Fruit fly (Drosophila melanogaster) whole organism, embryonic: ENCODE measurements around the gene Tfb5.

Source experiments
- Awh ChIP-seq: fragments of 200-800 bp; sonication (Bioruptor generic); IDR thresholded peaks from 2 replicates; pipeline ENCODE4, ENCODE4 v1.3.6; 2022; ENCODE audit warnings: missing biosample characterization, missing genetic modification characterization
- B-H1 ChIP-seq: fragments of 200-800 bp; sonication (Bioruptor generic); IDR thresholded peaks from 3 replicates; pipeline ENCODE4 v1.3.6; 2022; ENCODE audit warnings: missing biosample characterization, missing genetic modification characterization
- CG12155 ChIP-seq: fragments of 200-800 bp; sonication (Bioruptor generic); optimal IDR thresholded peaks from 3 replicates; lab custom pipeline; 2016; ENCODE audit warnings: missing biosample characterization, missing genetic modification characterization
- CG15073 ChIP-seq: fragments of 200-800 bp; sonication (Bioruptor generic); optimal IDR thresholded peaks from 2 replicates; lab custom pipeline; 2016; ENCODE audit warnings: missing biosample characterization, missing genetic modification characterization
- CG15269 ChIP-seq: fragments of 200-800 bp; sonication (Bioruptor generic); optimal IDR thresholded peaks from 2 replicates; lab custom pipeline; 2018; ENCODE audit warnings: missing biosample characterization, mild to moderate bottlenecking, missing genetic modification characterization, moderate library complexity
- CG16813 ChIP-seq: fragments of 200-800 bp; sonication (Bioruptor generic); IDR thresholded peaks from 3 replicates; pipeline ENCODE4 v1.3.6; 2022; ENCODE audit warnings: missing biosample characterization, missing genetic modification characterization; ENCODE audit not compliant: partially characterized antibody
- CG2875 ChIP-seq: fragments of 200-800 bp; sonication (Bioruptor generic); optimal IDR thresholded peaks from 2 replicates; lab custom pipeline; 2017; ENCODE audit warnings: missing biosample characterization, mild to moderate bottlenecking, missing genetic modification characterization, missing genetic modification reagents
- CG32532 ChIP-seq: fragments of 200-800 bp; sonication (Bioruptor generic); IDR thresholded peaks from 2 replicates; pipeline ENCODE4 v1.3.6; 2022; ENCODE audit warnings: missing biosample characterization, missing genetic modification characterization
- CG33557 ChIP-seq: fragments of 200-800 bp; sonication (Bioruptor generic); optimal IDR thresholded peaks from 2 replicates; lab custom pipeline; 2019; ENCODE audit warnings: missing biosample characterization, mild to moderate bottlenecking, missing genetic modification characterization, moderate library complexity
- CG5953 ChIP-seq: fragments of 200-800 bp; sonication (Bioruptor generic); IDR thresholded peaks from 2 replicates; pipeline ENCODE4 v1.3.6; 2022; ENCODE audit warnings: missing biosample characterization, missing genetic modification characterization
- CG6791 ChIP-seq: fragments of 200-800 bp; sonication (Bioruptor generic); IDR thresholded peaks from 3 replicates; pipeline ENCODE4 v1.3.6; 2022; ENCODE audit warnings: missing biosample characterization, missing genetic modification characterization; ENCODE audit not compliant: partially characterized antibody
- CG7357 ChIP-seq: fragments of 200-800 bp; sonication (Bioruptor generic); IDR thresholded peaks from 3 replicates; pipeline ENCODE4 v1.3.6; 2022; ENCODE audit warnings: missing biosample characterization, missing genetic modification characterization
- CG7372 ChIP-seq: fragments of 200-800 bp; sonication (Bioruptor generic); IDR thresholded peaks from 2 replicates; pipeline ENCODE4 v1.3.6; 2022; ENCODE audit warnings: missing biosample characterization, missing genetic modification characterization
- CG9215 ChIP-seq: fragments of 200-800 bp; sonication (Bioruptor generic); IDR thresholded peaks from 2 replicates; pipeline ENCODE4 v1.3.6; 2022; ENCODE audit warnings: missing biosample characterization, missing genetic modification characterization
- CG9797 ChIP-seq: fragments of 200-800 bp; sonication (Bioruptor generic); optimal IDR thresholded peaks from 3 replicates; lab custom pipeline; 2018; ENCODE audit warnings: missing biosample characterization, mild to moderate bottlenecking, missing genetic modification characterization
- CG9817 ChIP-seq: fragments of 200-800 bp; sonication (Bioruptor generic); optimal IDR thresholded peaks from 2 replicates; lab custom pipeline; 2018; ENCODE audit warnings: missing biosample characterization, mild to moderate bottlenecking, missing genetic modification characterization, moderate library complexity
- D19B ChIP-seq: fragments of 200-800 bp; sonication (Bioruptor generic); optimal IDR thresholded peaks from 2 replicates; lab custom pipeline; 2017; ENCODE audit warnings: missing biosample characterization, mild to moderate bottlenecking, missing genetic modification characterization
- E2f2 ChIP-seq: fragments of 200-800 bp; sonication (Bioruptor generic); IDR thresholded peaks from 2 replicates; pipeline ENCODE4 v1.3.6; 2022; ENCODE audit warnings: missing biosample characterization, missing genetic modification characterization
- Hr51 ChIP-seq, 2 experiments: fragments of 200-800 bp; sonication (Bioruptor generic); optimal IDR thresholded peaks; 2 replicates in 1 of 2; 3 replicates in 1 of 2; lab custom pipeline; 2016 to 2018; ENCODE audit warnings: missing biosample characterization in 2 of 2, missing genetic modification characterization in 2 of 2, mild to moderate bottlenecking in 1 of 2, moderate library complexity in 1 of 2
- Lhr ChIP-seq: fragments of 200-800 bp; sonication (Bioruptor generic); optimal IDR thresholded peaks from 3 replicates; lab custom pipeline; 2017; ENCODE audit warnings: mild to moderate bottlenecking, missing biosample characterization, missing genetic modification reagents, missing genetic modification characterization
- Mad ChIP-seq: fragments of 200-800 bp; sonication (Bioruptor generic); optimal IDR thresholded peaks from 2 replicates; lab custom pipeline; 2016; ENCODE audit warnings: missing biosample characterization, missing genetic modification characterization
- Med ChIP-seq: fragments of 200-800 bp; sonication (Bioruptor generic); peaks from one replicate; lab custom pipeline; 2016; ENCODE audit warnings: missing biosample characterization, missing genetic modification characterization, mild to moderate bottlenecking, inconsistent platforms, moderate library complexity
- Mes4 ChIP-seq: fragments of 200-800 bp; sonication (Bioruptor generic); optimal IDR thresholded peaks from 2 replicates; lab custom pipeline; 2016; ENCODE audit warnings: missing biosample characterization, missing genetic modification characterization
- Nf-YA ChIP-seq: fragments of 200-800 bp; sonication (Bioruptor generic); IDR thresholded peaks from 2 replicates; pipeline ENCODE4 v1.3.6; 2022; ENCODE audit warnings: missing biosample characterization, missing genetic modification characterization
- Nf-YC ChIP-seq: fragments of 200-800 bp; optimal IDR thresholded peaks from 3 replicates; lab custom pipeline; 2019; ENCODE audit warnings: missing biosample characterization, mild to moderate bottlenecking, missing genetic modification characterization, moderate library complexity
- Taf1 ChIP-seq: fragments of 200-800 bp; sonication (Bioruptor generic); IDR thresholded peaks from 2 replicates; pipeline ENCODE4 v1.3.6; 2022; ENCODE audit warnings: missing biosample characterization, missing genetic modification characterization
- Tbp ChIP-seq: fragments of >200 bp; optimal IDR thresholded peaks from 2 replicates; lab custom pipeline; 2018; ENCODE audit warnings: missing biosample characterization, missing genetic modification characterization
- Usf ChIP-seq: fragments of 200-800 bp; sonication (Bioruptor generic); optimal IDR thresholded peaks from 2 replicates; lab custom pipeline; 2017; ENCODE audit warnings: missing genotype, missing biosample characterization, missing genetic modification characterization
- Vsx1 ChIP-seq: fragments of 200-800 bp; sonication (Bioruptor generic); optimal IDR thresholded peaks from 2 replicates; lab custom pipeline; 2017; ENCODE audit warnings: missing biosample characterization, mild to moderate bottlenecking, missing genetic modification characterization, missing genetic modification reagents
- amos ChIP-seq: fragments of 200-800 bp; sonication (Bioruptor generic); IDR thresholded peaks from 2 replicates; pipeline ENCODE4 v1.3.6; 2022; ENCODE audit warnings: missing biosample characterization, missing genetic modification characterization; ENCODE audit not compliant: partially characterized antibody
- ato ChIP-seq: fragments of 200-800 bp; sonication (Bioruptor generic); IDR thresholded peaks from 2 replicates; pipeline ENCODE4 v1.3.6; 2022; ENCODE audit warnings: missing biosample characterization, missing genetic modification characterization; ENCODE audit not compliant: partially characterized antibody
- dm ChIP-seq: fragments of 200-800 bp; sonication (Bioruptor generic); optimal IDR thresholded peaks from 3 replicates; lab custom pipeline; 2016; ENCODE audit warnings: missing biosample characterization, missing genetic modification characterization
- esg ChIP-seq: fragments of 200-800 bp; sonication (Bioruptor generic); conservative IDR thresholded peaks from 2 replicates; pipeline ENCODE4 v1.3.6; 2022; ENCODE audit warnings: missing biosample characterization, missing genetic modification characterization
- fd102C ChIP-seq: fragments of 200-800 bp; sonication (Bioruptor generic); optimal IDR thresholded peaks from 2 replicates; lab custom pipeline; 2018; ENCODE audit warnings: missing biosample characterization, mild to moderate bottlenecking, missing genetic modification characterization, moderate library complexity
- ftz-f1 ChIP-seq: fragments of 200-800 bp; sonication (Bioruptor generic); optimal IDR thresholded peaks from 2 replicates; lab custom pipeline; 2016; ENCODE audit warnings: missing biosample characterization, missing genetic modification characterization
- kni ChIP-seq: fragments of 200-800 bp; sonication (Bioruptor generic); optimal IDR thresholded peaks from 3 replicates; lab custom pipeline; 2017; ENCODE audit warnings: mild to moderate bottlenecking, missing biosample characterization, missing genetic modification reagents, missing genetic modification characterization
- lbe ChIP-seq: fragments of 200-800 bp; sonication (Bioruptor generic); optimal IDR thresholded peaks from 2 replicates; lab custom pipeline; 2016; ENCODE audit warnings: missing biosample characterization, mild to moderate bottlenecking, missing genetic modification characterization
- lilli ChIP-seq: fragments of 200-800 bp; sonication (Bioruptor generic); optimal IDR thresholded peaks from 3 replicates; lab custom pipeline; 2016; ENCODE audit warnings: missing biosample characterization, missing genetic modification characterization
- mirr ChIP-seq: fragments of 200-800 bp; sonication (Bioruptor generic); optimal IDR thresholded peaks from 3 replicates; lab custom pipeline; 2018; ENCODE audit warnings: missing biosample characterization, mild to moderate bottlenecking, missing genetic modification characterization
- otp ChIP-seq: fragments of 200-800 bp; sonication (Bioruptor generic); IDR thresholded peaks from 3 replicates; pipeline ENCODE4, ENCODE4 v1.3.6; 2022; ENCODE audit warnings: missing biosample characterization, missing genetic modification characterization
- p53 ChIP-seq: fragments of 200-800 bp; sonication (Bioruptor generic); optimal IDR thresholded peaks from 2 replicates; lab custom pipeline; 2016; ENCODE audit warnings: missing biosample characterization, missing genetic modification characterization
- pb ChIP-seq: fragments of 200-800 bp; sonication (Bioruptor generic); optimal IDR thresholded peaks from 3 replicates; lab custom pipeline; 2016; ENCODE audit warnings: missing biosample characterization, missing genetic modification characterization
- pfk ChIP-seq: fragments of 200-800 bp; sonication (Bioruptor generic); optimal IDR thresholded peaks from 2 replicates; lab custom pipeline; 2018; ENCODE audit warnings: missing biosample characterization, mild to moderate bottlenecking, missing genetic modification characterization, moderate library complexity
- pnt ChIP-seq: fragments of 200-800 bp; sonication (Bioruptor generic); optimal IDR thresholded peaks from 3 replicates; lab custom pipeline; 2016; ENCODE audit warnings: missing biosample characterization, missing genetic modification characterization
- run ChIP-seq: fragments of 200-800 bp; sonication (Bioruptor generic); optimal IDR thresholded peaks from 3 replicates; lab custom pipeline; 2018; ENCODE audit warnings: missing biosample characterization, mild to moderate bottlenecking, missing genetic modification characterization
- shn ChIP-seq: fragments of 200-800 bp; sonication (Bioruptor generic); optimal IDR thresholded peaks from 3 replicates; lab custom pipeline; 2016; ENCODE audit warnings: missing biosample characterization, missing genetic modification characterization
- sisA ChIP-seq: fragments of 200-800 bp; sonication (Bioruptor generic); IDR thresholded peaks from 2 replicates; pipeline ENCODE4 v1.3.6; 2022; ENCODE audit warnings: missing biosample characterization, missing genetic modification characterization
- slp2 ChIP-seq: fragments of 200-800 bp; sonication (Bioruptor generic); optimal IDR thresholded peaks from 2 replicates; lab custom pipeline; 2016; ENCODE audit warnings: missing biosample characterization, missing genetic modification characterization
- trh ChIP-seq: fragments of 200-800 bp; sonication (Bioruptor generic); optimal IDR thresholded peaks from 2 replicates; lab custom pipeline; 2016; ENCODE audit warnings: missing biosample characterization, missing genetic modification characterization

Tfb5 gene

DNA sequence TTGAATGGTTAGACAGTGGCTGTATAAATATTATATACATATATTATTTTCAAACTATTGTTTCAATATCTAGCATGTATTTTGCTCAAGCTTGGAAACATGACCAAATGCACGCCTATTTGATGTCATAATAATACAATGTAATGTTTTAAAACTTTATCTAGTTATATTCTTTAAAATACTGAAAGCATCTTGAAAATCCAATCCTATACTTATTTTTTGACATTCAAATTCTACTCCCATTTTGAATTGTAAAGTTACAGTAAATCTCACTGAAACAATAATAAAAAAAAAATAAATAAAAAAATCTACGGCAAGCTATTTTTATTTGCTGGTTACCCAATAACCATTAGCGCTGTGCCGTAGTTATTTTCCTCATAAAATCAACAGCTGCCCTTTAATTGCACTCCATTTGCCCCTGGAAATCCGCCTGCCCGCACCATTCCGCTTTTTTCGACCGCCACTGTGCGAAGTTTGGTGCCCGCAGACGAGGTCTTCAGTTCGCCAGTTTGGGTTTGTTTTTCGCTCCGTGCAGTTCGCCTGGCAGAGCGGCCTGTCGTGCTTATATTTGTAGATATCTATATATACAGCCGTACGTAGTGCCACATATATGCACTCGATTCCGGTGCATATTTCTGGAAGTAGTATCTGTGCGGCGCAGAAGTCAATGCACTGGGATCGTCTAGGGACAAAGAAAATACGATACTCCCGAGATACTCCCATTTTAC, 34.4 kb upstream of the Tfb5 start (continued):
- TF ChIP-seq amos (GFP tag; lab: Robert Waterston, UW), result no peak
- peak; percentile 49; the same call in 1 of the 2 replicates for TF ChIP-seq CG5953 (GFP tag; lab: Robert Waterston, UW)
- TF ChIP-seq CG9817 (tag; lab: Kevin White, UChicago), result no peak
- peak; percentile 7 to 73 for TF ChIP-seq Hr51 (GFP tag; optimal IDR thresholded peaks at IDR 0.05; lab: Kevin White, UChicago)
- TF ChIP-seq Mes4 (GFP tag; lab: Kevin White, UChicago), result no peak
- TF ChIP-seq CG15269 (tag; lab: Kevin White, UChicago), result peak; percentile 72
- no peak for TF ChIP-seq ato
- peak; percentile 22 for TF ChIP-seq pnt (GFP tag; lab: Kevin White, UChicago)
- peak; percentile 35; the same call in 1 of the 2 replicates for TF ChIP-seq sisA
- TF ChIP-seq Med (GFP tag; lab: Kevin White, UChicago), result peak; percentile 92
- 0 out of 2 replicates have a peak, but pooled peaks have one; percentile 13 for TF ChIP-seq esg (GFP tag; lab: Robert Waterston, UW)
- peak; percentile 43 for TF ChIP-seq Nf-YC (tag; lab: Kevin White, UChicago)
- no peak for TF ChIP-seq CG16813 (GFP tag; lab: Robert Waterston, UW)
- peak; percentile 30 for TF ChIP-seq Vsx1 (GFP tag; lab: Kevin White, UChicago)
- peak; percentile 31 for TF ChIP-seq CG12155 (GFP tag; lab: Kevin White, UChicago)
- TF ChIP-seq p53 (GFP tag; lab: Kevin White, UChicago), result no peak
- no peak for TF ChIP-seq CG9797 (GFP tag; lab: Kevin White, UChicago)
- TF ChIP-seq CG15073 (GFP tag; lab: Kevin White, UChicago), result peak; percentile 97
- peak; percentile 24 for TF ChIP-seq run (tag; lab: Kevin White, UChicago)
- TF ChIP-seq Tbp (GFP tag; lab: Kevin White, UChicago), result no peak
- TF ChIP-seq fd102C (GFP tag; lab: Kevin White, UChicago), result no peak
- TF ChIP-seq pb (GFP tag; lab: Kevin White, UChicago), result no peak
- TF ChIP-seq E2f2, result 0 out of 2 replicates have a peak, but pooled peaks have one; percentile 23
- TF ChIP-seq CG7372 (GFP tag; lab: Robert Waterston, UW), result no peak
- no peak for TF ChIP-seq kni
- TF ChIP-seq trh, result peak; percentile 19
- TF ChIP-seq otp (GFP tag; lab: Robert Waterston, UW), result no peak
- peak; percentile 25 for TF ChIP-seq D19B (GFP tag; lab: Kevin White, UChicago)
- peak; percentile 57 for TF ChIP-seq lilli
- no peak for TF ChIP-seq CG6791 (GFP tag; lab: Robert Waterston, UW)
- no peak for TF ChIP-seq slp2
- TF ChIP-seq mirr (GFP tag; lab: Kevin White, UChicago), result peak; percentile 25
- no peak for TF ChIP-seq pfk (GFP tag; lab: Kevin White, UChicago)
- TF ChIP-seq Mad, result peak; percentile 40
- TF ChIP-seq Awh (GFP tag; lab: Robert Waterston, UW), result peak; percentile 65
- TF ChIP-seq B-H1 (GFP tag; lab: Robert Waterston, UW), result 0 out of 3 replicates have a peak, but pooled peaks have one; percentile 10
- TF ChIP-seq CG33557 (GFP tag; lab: Kevin White, UChicago), result no peak
- no peak for TF ChIP-seq Lhr (GFP tag; lab: Kevin White, UChicago)
- no peak for TF ChIP-seq CG9215 (GFP tag; lab: Robert Waterston, UW)
- peak; percentile 33 for TF ChIP-seq shn (GFP tag; lab: Kevin White, UChicago)
- no peak for TF ChIP-seq CG7357 (GFP tag; lab: Robert Waterston, UW)
- TF ChIP-seq Taf1 (GFP tag; lab: Robert Waterston, UW), result no peak
- no peak for TF ChIP-seq lbe
- TF ChIP-seq Nf-YA (GFP tag; lab: Robert Waterston, UW), result peak; percentile 9; the same call in 1 of the 2 replicates
- TF ChIP-seq ftz-f1 (GFP tag; lab: Kevin White, UChicago), result peak; percentile 43
- TF ChIP-seq CG32532 (GFP tag; lab: Robert Waterston, UW), result peak; percentile 72
- TF ChIP-seq CG2875 (GFP tag; lab: Kevin White, UChicago), result peak; percentile 2
- TF ChIP-seq dm, result no peak
- TF ChIP-seq Usf (GFP tag; lab: Kevin White, UChicago), result no peak
